Fruit fly (Drosophila melanogaster) whole organism, embryonic: ENCODE results near the gene Tm1.

Experiments
- Aef1 ChIP-seq: fragments of 200-800 bp; sonication (Bioruptor generic); IDR thresholded peaks from 3 replicates; pipeline ENCODE4 v1.3.6; 2022; ENCODE audit warnings: missing biosample characterization, missing genetic modification characterization
- CG10431 ChIP-seq: fragments of 200-800 bp; sonication (Bioruptor generic); optimal IDR thresholded peaks from 3 replicates; lab custom pipeline; 2018; ENCODE audit warnings: missing biosample characterization, mild to moderate bottlenecking, missing genetic modification characterization
- CG10543 ChIP-seq: fragments of 200-800 bp; sonication (Bioruptor generic); optimal IDR thresholded peaks from 3 replicates; lab custom pipeline; 2017; ENCODE audit warnings: missing biosample characterization, mild to moderate bottlenecking, missing genetic modification characterization, moderate library complexity
- CG11247 ChIP-seq: fragments of 200-800 bp; sonication (Bioruptor generic); IDR thresholded peaks from 2 replicates; pipeline ENCODE4 v1.3.6; 2022; ENCODE audit warnings: missing biosample characterization, missing genetic modification characterization
- CG11560 ChIP-seq: fragments of 200-800 bp; sonication (Bioruptor generic); IDR thresholded peaks from 3 replicates; pipeline ENCODE4 v1.3.6; 2022; ENCODE audit warnings: missing biosample characterization, missing genetic modification characterization
- CG12744 ChIP-seq: fragments of 200-800 bp; sonication (Bioruptor generic); optimal IDR thresholded peaks from 2 replicates; lab custom pipeline; 2016; ENCODE audit warnings: missing biosample characterization, missing genetic modification characterization
- CG14667 ChIP-seq: fragments of 200-800 bp; sonication (Bioruptor generic); IDR thresholded peaks from 2 replicates; pipeline ENCODE4 v1.3.6; 2022; ENCODE audit warnings: missing biosample characterization, missing genetic modification characterization
- CG15269 ChIP-seq: fragments of 200-800 bp; sonication (Bioruptor generic); optimal IDR thresholded peaks from 2 replicates; lab custom pipeline; 2018; ENCODE audit warnings: missing biosample characterization, mild to moderate bottlenecking, missing genetic modification characterization, moderate library complexity
- CG1832 ChIP-seq: fragments of 200-800 bp; sonication (Bioruptor generic); optimal IDR thresholded peaks from 2 replicates; lab custom pipeline; 2017; ENCODE audit warnings: missing biosample characterization, mild to moderate bottlenecking, missing genetic modification characterization, inconsistent platforms
- CG18619 ChIP-seq: fragments of 200-800 bp; sonication (Bioruptor generic); optimal IDR thresholded peaks from 3 replicates; lab custom pipeline; 2017; ENCODE audit warnings: missing biosample characterization, mild to moderate bottlenecking, missing genetic modification characterization
- CG31365 ChIP-seq: fragments of 200-800 bp; sonication (Bioruptor generic); optimal IDR thresholded peaks from 2 replicates; lab custom pipeline; 2018; ENCODE audit warnings: missing biosample characterization, mild to moderate bottlenecking, missing genetic modification characterization
- CG4360 ChIP-seq: fragments of 200-800 bp; sonication (Bioruptor generic); IDR thresholded peaks from 2 replicates; pipeline ENCODE4 v1.3.6; 2022; ENCODE audit warnings: missing biosample characterization, missing genetic modification characterization
- CG43689 ChIP-seq: fragments of 200-800 bp; sonication (Bioruptor generic); IDR thresholded peaks from 2 replicates; pipeline ENCODE4 v1.3.6; 2022; ENCODE audit warnings: missing biosample characterization, missing genetic modification characterization
- CG4820 ChIP-seq: fragments of 200-800 bp; sonication (Bioruptor generic); optimal IDR thresholded peaks from 3 replicates; lab custom pipeline; 2016; ENCODE audit warnings: missing biosample characterization, missing genetic modification characterization
- CG5180 ChIP-seq: fragments of 200-800 bp; sonication (Bioruptor generic); optimal IDR thresholded peaks from 3 replicates; lab custom pipeline; 2017; ENCODE audit warnings: missing biosample characterization, missing genetic modification characterization, mild to moderate bottlenecking, moderate library complexity, missing genetic modification reagents
- CG7271 ChIP-seq: fragments of 200-800 bp; sonication (Bioruptor generic); optimal IDR thresholded peaks from 2 replicates; lab custom pipeline; 2018; ENCODE audit warnings: missing biosample characterization, mild to moderate bottlenecking, missing genetic modification characterization, moderate library complexity
- H15 ChIP-seq: fragments of 200-800 bp; sonication (Bioruptor generic); IDR thresholded peaks from 3 replicates; pipeline ENCODE4 v1.3.6; 2022; ENCODE audit warnings: missing biosample characterization, missing genetic modification characterization
- H2.0 ChIP-seq: fragments of 200-800 bp; sonication (Bioruptor generic); IDR thresholded peaks from 2 replicates; pipeline ENCODE4 v1.3.6; 2022; ENCODE audit warnings: missing biosample characterization, missing genetic modification characterization
- HLH54F ChIP-seq: fragments of 200-800 bp; sonication (Bioruptor generic); optimal IDR thresholded peaks from 3 replicates; lab custom pipeline; 2016; ENCODE audit warnings: missing biosample characterization, missing genetic modification characterization
- Hr39 ChIP-seq: fragments of >200 bp; optimal IDR thresholded peaks from 2 replicates; lab custom pipeline; 2017
- Lpt ChIP-seq: fragments of >200 bp; optimal IDR thresholded peaks from 2 replicates; lab custom pipeline; 2018; ENCODE audit warnings: missing biosample characterization, missing genetic modification characterization
- Med ChIP-seq: fragments of 200-800 bp; sonication (Bioruptor generic); peaks from one replicate; lab custom pipeline; 2016; ENCODE audit warnings: missing biosample characterization, missing genetic modification characterization, mild to moderate bottlenecking, inconsistent platforms, moderate library complexity
- Myb ChIP-seq: fragments of 200-800 bp; sonication (Bioruptor generic); optimal IDR thresholded peaks from 2 replicates; lab custom pipeline; 2016; ENCODE audit warnings: missing biosample characterization, missing genetic modification characterization
- NC2β ChIP-seq: fragments of 200-800 bp; sonication (Bioruptor generic); optimal IDR thresholded peaks from 2 replicates; lab custom pipeline; 2016; ENCODE audit warnings: missing biosample characterization, missing genetic modification characterization
- Oli ChIP-seq: fragments of 200-800 bp; sonication (Bioruptor generic); optimal IDR thresholded peaks from 2 replicates; lab custom pipeline; 2018; ENCODE audit warnings: missing biosample characterization, mild to moderate bottlenecking, missing genetic modification characterization, moderate library complexity
- Optix ChIP-seq: fragments of 200-800 bp; sonication (Bioruptor generic); IDR thresholded peaks from 3 replicates; pipeline ENCODE4 v1.3.6; 2022; ENCODE audit warnings: missing biosample characterization, missing genetic modification characterization
- TFAM ChIP-seq: fragments of 200-800 bp; sonication (Bioruptor generic); optimal IDR thresholded peaks from 2 replicates; lab custom pipeline; 2017; ENCODE audit warnings: missing biosample characterization, missing genetic modification characterization, inconsistent platforms
- Vsx1 ChIP-seq: fragments of 200-800 bp; sonication (Bioruptor generic); optimal IDR thresholded peaks from 2 replicates; lab custom pipeline; 2017; ENCODE audit warnings: missing biosample characterization, mild to moderate bottlenecking, missing genetic modification characterization, missing genetic modification reagents
- Xrp1 ChIP-seq: fragments of 200-800 bp; sonication (Bioruptor generic); IDR thresholded peaks from 2 replicates; pipeline ENCODE4 v1.3.6; 2022; ENCODE audit warnings: missing biosample characterization, missing genetic modification characterization
- ac ChIP-seq: fragments of 200-800 bp; sonication (Bioruptor generic); optimal IDR thresholded peaks from 3 replicates; lab custom pipeline; 2017; ENCODE audit warnings: missing biosample characterization, mild to moderate bottlenecking, missing genetic modification characterization
- ase ChIP-seq: fragments of 200-800 bp; sonication (Bioruptor generic); IDR thresholded peaks from 3 replicates; pipeline ENCODE4 v1.3.6; 2022; ENCODE audit warnings: missing biosample characterization, missing genetic modification characterization
- chinmo ChIP-seq: fragments of 200-800 bp; sonication (Bioruptor generic); IDR thresholded peaks from 4 replicates; pipeline ENCODE4 v1.3.6; 2022; ENCODE audit warnings: missing biosample characterization, missing genetic modification characterization; ENCODE audit not compliant: partially characterized antibody
- cwo ChIP-seq: fragments of 200-800 bp; sonication (Bioruptor generic); optimal IDR thresholded peaks from 3 replicates; lab custom pipeline; 2017; ENCODE audit warnings: missing biosample characterization, missing genetic modification characterization, mild to moderate bottlenecking, moderate library complexity, missing genetic modification reagents
- eyg ChIP-seq: fragments of 200-800 bp; sonication (Bioruptor generic); optimal IDR thresholded peaks from 3 replicates; lab custom pipeline; 2016; ENCODE audit warnings: missing biosample characterization, missing genetic modification characterization
- fd102C ChIP-seq: fragments of 200-800 bp; sonication (Bioruptor generic); optimal IDR thresholded peaks from 2 replicates; lab custom pipeline; 2018; ENCODE audit warnings: missing biosample characterization, mild to moderate bottlenecking, missing genetic modification characterization, moderate library complexity
- fd64A ChIP-seq: fragments of 200-800 bp; sonication (Bioruptor generic); optimal IDR thresholded peaks from 3 replicates; lab custom pipeline; 2018; ENCODE audit warnings: missing biosample characterization, mild to moderate bottlenecking, missing genetic modification characterization
- fu2 ChIP-seq: fragments of 200-800 bp; sonication (Bioruptor generic); optimal IDR thresholded peaks from 2 replicates; lab custom pipeline; 2016; ENCODE audit warnings: missing biosample characterization, missing genetic modification characterization
- gro ChIP-seq: fragments of 200-800 bp; sonication (Bioruptor generic); optimal IDR thresholded peaks from 2 replicates; lab custom pipeline; 2016; ENCODE audit warnings: missing biosample characterization, missing genetic modification characterization
- jumu ChIP-seq: fragments of 200-800 bp; sonication (Bioruptor generic); optimal IDR thresholded peaks from 3 replicates; lab custom pipeline; 2016; ENCODE audit warnings: missing biosample characterization, missing genetic modification characterization
- lov ChIP-seq, 2 experiments: fragments of 200-800 bp in 1 of 2; fragments of >200 bp in 1 of 2; sonication (Bioruptor generic) in 1 of 2; IDR thresholded peaks in 1 of 2; optimal IDR thresholded peaks in 1 of 2; 2 replicates in 1 of 2; 3 replicates in 1 of 2; pipeline versions ENCODE4 v1.3.6 to Lab custom; 2017 to 2022; ENCODE audit warnings: missing biosample characterization in 1 of 2, missing genetic modification characterization in 1 of 2
- pb ChIP-seq: fragments of 200-800 bp; sonication (Bioruptor generic); optimal IDR thresholded peaks from 3 replicates; lab custom pipeline; 2016; ENCODE audit warnings: missing biosample characterization, missing genetic modification characterization
- prd ChIP-seq, 3 experiments: fragments of >200 bp in 2 of 3; fragments of 200-800 bp in 1 of 3; sonication (Bioruptor generic) in 1 of 3; optimal IDR thresholded peaks in 2 of 3; IDR thresholded peaks in 1 of 3; 2 replicates in 2 of 3; 3 replicates in 1 of 3; pipeline versions ENCODE4 v1.3.6 to Lab custom; 2017 to 2022; ENCODE audit warnings: missing biosample characterization in 1 of 3, missing genetic modification characterization in 1 of 3
- shn ChIP-seq: fragments of 200-800 bp; sonication (Bioruptor generic); optimal IDR thresholded peaks from 3 replicates; lab custom pipeline; 2016; ENCODE audit warnings: missing biosample characterization, missing genetic modification characterization
- slou ChIP-seq: fragments of 200-800 bp; sonication (Bioruptor generic); optimal IDR thresholded peaks from 3 replicates; lab custom pipeline; 2016; ENCODE audit warnings: missing biosample characterization, missing genetic modification characterization
- so ChIP-seq: fragments of 200-800 bp; sonication (Bioruptor generic); IDR thresholded peaks from 3 replicates; pipeline ENCODE4 v1.3.6; 2022; ENCODE audit warnings: missing biosample characterization, missing genetic modification characterization
- sug ChIP-seq: fragments of 200-800 bp; optimal IDR thresholded peaks from 2 replicates; lab custom pipeline; 2019; ENCODE audit warnings: missing biosample characterization, mild to moderate bottlenecking, missing genetic modification characterization, moderate library complexity
- tgo ChIP-seq: fragments of 200-800 bp; sonication (Bioruptor generic); IDR thresholded peaks from 3 replicates; pipeline ENCODE4 v1.3.6; 2022; ENCODE audit warnings: missing biosample characterization, missing genetic modification characterization
- tin ChIP-seq: fragments of 200-800 bp; sonication (Bioruptor generic); optimal IDR thresholded peaks from 3 replicates; lab custom pipeline; 2016; ENCODE audit warnings: missing biosample characterization, missing genetic modification characterization
- toy ChIP-seq: fragments of 200-800 bp; sonication (Bioruptor generic); IDR thresholded peaks from 2 replicates; pipeline ENCODE4 v1.3.6; 2022; ENCODE audit warnings: missing biosample characterization, missing genetic modification characterization
- tup ChIP-seq: fragments of 200-800 bp; sonication (Bioruptor generic); optimal IDR thresholded peaks from 2 replicates; lab custom pipeline; 2016; ENCODE audit warnings: missing biosample characterization, mild to moderate bottlenecking, missing genetic modification characterization, moderate library complexity

The Tm1 gene

DNA sequence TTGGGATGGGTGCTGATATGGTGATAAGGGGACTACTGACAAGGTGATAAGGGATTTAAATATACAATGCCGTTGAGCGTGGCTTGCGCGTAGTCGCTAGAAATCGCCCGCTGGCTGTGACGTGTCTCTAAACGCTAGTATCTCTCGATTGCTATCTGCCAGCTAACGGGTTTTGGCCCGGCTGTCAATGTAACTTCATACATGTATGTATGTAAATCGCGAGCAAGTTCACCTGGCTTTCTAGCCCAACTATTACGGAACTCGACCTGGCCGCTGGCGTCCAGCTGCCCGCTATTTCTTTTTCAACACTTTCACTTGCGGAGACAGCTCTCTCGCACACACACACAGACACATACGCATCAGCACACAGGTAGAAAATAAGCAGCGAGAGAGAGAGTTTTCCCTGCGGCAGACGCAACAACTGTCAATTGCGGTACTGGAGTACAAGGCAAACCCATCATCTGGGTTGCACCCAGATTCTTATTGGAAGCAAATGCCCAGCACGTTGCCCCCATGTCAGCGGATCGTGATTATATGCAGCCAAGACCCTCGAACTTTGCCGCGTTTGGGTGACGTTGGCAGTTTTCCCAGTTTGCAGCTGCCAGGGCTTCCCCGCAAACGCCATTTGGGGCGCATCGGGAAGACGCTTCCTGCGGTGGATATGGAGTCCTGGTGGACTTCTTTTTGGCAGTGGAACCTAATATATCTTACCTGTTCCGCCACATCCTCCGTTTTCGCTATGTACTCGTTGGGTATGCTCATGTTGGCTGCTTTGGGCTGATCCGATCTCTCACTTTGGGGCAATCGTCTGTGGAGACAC is 67.4 kb downstream of the Tm1 start (continued):
- no peak for TF ChIP-seq Oli (tag; lab: Kevin White, UChicago)
- TF ChIP-seq cwo (GFP tag; lab: Kevin White, UChicago), result no peak
- no peak for TF ChIP-seq lov (optimal IDR thresholded peaks at IDR 0.05; lab: Kevin White, UChicago)
- TF ChIP-seq lov (GFP tag; IDR thresholded peaks at IDR 0.05; lab: Robert Waterston, UW), result no peak
- peak; percentile 22 for TF ChIP-seq sug (tag; lab: Kevin White, UChicago)
- TF ChIP-seq tgo (GFP tag; lab: Robert Waterston, UW), result no peak
- TF ChIP-seq CG4820 (GFP tag; lab: Kevin White, UChicago), result no peak
- TF ChIP-seq Xrp1 (GFP tag; lab: Robert Waterston, UW), result no peak
- TF ChIP-seq CG43689 (GFP tag; lab: Robert Waterston, UW), result no peak
- peak; percentile 85 for TF ChIP-seq CG10431 (GFP tag; lab: Kevin White, UChicago)
- no peak for TF ChIP-seq tin (GFP tag; lab: Kevin White, UChicago)
- TF ChIP-seq so (GFP tag; lab: Robert Waterston, UW), result no peak
- no peak for TF ChIP-seq Myb
- TF ChIP-seq Vsx1 (GFP tag; lab: Kevin White, UChicago), result no peak
- TF ChIP-seq shn (GFP tag; lab: Kevin White, UChicago), result no peak
- TF ChIP-seq CG31365 (tag; lab: Kevin White, UChicago), result no peak
- TF ChIP-seq tup (GFP tag; lab: Kevin White, UChicago), result no peak
- TF ChIP-seq eyg (GFP tag; lab: Kevin White, UChicago), result no peak
- TF ChIP-seq CG10543 (GFP tag; lab: Kevin White, UChicago), result no peak
- TF ChIP-seq Optix (GFP tag; lab: Robert Waterston, UW), result no peak
- no peak for TF ChIP-seq chinmo
- no peak for TF ChIP-seq H2.0 (GFP tag; lab: Robert Waterston, UW)
- no peak for TF ChIP-seq fu2
- TF ChIP-seq fd102C (GFP tag; lab: Kevin White, UChicago), result no peak
- TF ChIP-seq Lpt (GFP tag; lab: Kevin White, UChicago), result no peak
- TF ChIP-seq CG15269, result no peak
- peak; percentile 3 for TF ChIP-seq Med (GFP tag; lab: Kevin White, UChicago)
- no peak for TF ChIP-seq slou (GFP tag; lab: Kevin White, UChicago)
- no peak for TF ChIP-seq TFAM (GFP tag; lab: Kevin White, UChicago)
- no peak for TF ChIP-seq Aef1 (GFP tag; lab: Robert Waterston, UW)
- no peak for TF ChIP-seq CG12744
- no peak for TF ChIP-seq prd (optimal IDR thresholded peaks at IDR 0.05; lab: Kevin White, UChicago)
- TF ChIP-seq prd (GFP tag; IDR thresholded peaks at IDR 0.05; lab: Robert Waterston, UW), result no peak
- no peak for TF ChIP-seq CG4360 (GFP tag; lab: Robert Waterston, UW)
- TF ChIP-seq CG5180 (GFP tag; lab: Kevin White, UChicago), result peak; percentile 44
- no peak for TF ChIP-seq CG14667 (GFP tag; lab: Robert Waterston, UW)
- no peak for TF ChIP-seq gro (GFP tag; lab: Kevin White, UChicago)
- TF ChIP-seq CG11560 (tag; lab: Robert Waterston, UW), result no peak
- TF ChIP-seq NC2β (GFP tag; lab: Kevin White, UChicago), result no peak
- no peak for TF ChIP-seq HLH54F (GFP tag; lab: Kevin White, UChicago)
- no peak for TF ChIP-seq jumu (GFP tag; lab: Kevin White, UChicago)
- no peak for TF ChIP-seq Hr39 (lab: Kevin White, UChicago)
- no peak for TF ChIP-seq pb
- TF ChIP-seq fd64A (GFP tag; lab: Kevin White, UChicago), result no peak
- no peak for TF ChIP-seq toy (GFP tag; lab: Robert Waterston, UW)
- TF ChIP-seq CG1832 (GFP tag; lab: Kevin White, UChicago), result no peak
- peak; percentile 10 for TF ChIP-seq ac (GFP tag; lab: Kevin White, UChicago)
- no peak for TF ChIP-seq ase (GFP tag; lab: Robert Waterston, UW)
- no peak for TF ChIP-seq CG18619 (GFP tag; lab: Kevin White, UChicago)
- TF ChIP-seq H15 (GFP tag; lab: Robert Waterston, UW), result no peak
- no peak for TF ChIP-seq CG7271 (tag; lab: Kevin White, UChicago)
- TF ChIP-seq CG11247 (GFP tag; lab: Robert Waterston, UW), result no peak
